Worm (Caenorhabditis elegans): Measurements from ENCODE around the gene Y53F4B.27.

ce11 chrII:15189956-15190355 lies 44.3 kb downstream of the Y53F4B.27 start:
- no peak for TF ChIP-seq mep-1 (tag; optimal IDR thresholded peaks at IDR 0.05)
- TF ChIP-seq snpc-4 (tag; optimal IDR thresholded peaks at IDR 0.05), result no peak
- no peak for TF ChIP-seq lsy-2 (tag; optimal IDR thresholded peaks at IDR 0.05)
- TF ChIP-seq unc-39 (tag; optimal IDR thresholded peaks at IDR 0.05), result no peak
- no peak for TF ChIP-seq ceh-39 (tag; optimal IDR thresholded peaks at IDR 0.05)
- TF ChIP-seq nhr-237 (tag; optimal IDR thresholded peaks at IDR 0.05), result no peak
